Fruit fly (Drosophila melanogaster) whole organism, prepupa: ENCODE results near the gene CG43800.

Experiments
- Blimp-1 ChIP-seq: fragments of 200-800 bp; sonication (Bioruptor generic); optimal IDR thresholded peaks from 3 replicates; lab custom pipeline; 2017; ENCODE audit warnings: missing biosample characterization, missing genetic modification characterization, mild to moderate bottlenecking, moderate library complexity, missing genetic modification reagents
- CG11902 ChIP-seq: fragments of 200-800 bp; sonication (Bioruptor generic); optimal IDR thresholded peaks from 3 replicates; lab custom pipeline; 2016; ENCODE audit warnings: missing biosample characterization, missing genetic modification characterization
- CG1621 ChIP-seq: fragments of 200-800 bp; sonication (Bioruptor generic); optimal IDR thresholded peaks from 3 replicates; lab custom pipeline; 2018; ENCODE audit warnings: missing biosample characterization, mild to moderate bottlenecking, missing genetic modification characterization
- CG16779 ChIP-seq: fragments of 200-800 bp; sonication (Bioruptor generic); optimal IDR thresholded peaks from 3 replicates; lab custom pipeline; 2017; ENCODE audit warnings: missing biosample characterization, mild to moderate bottlenecking, missing genetic modification characterization
- CG6854 ChIP-seq: fragments of 200-800 bp; sonication (Bioruptor generic); optimal IDR thresholded peaks from 2 replicates; lab custom pipeline; 2017; ENCODE audit warnings: missing biosample characterization, mild to moderate bottlenecking, missing genetic modification characterization
- CG8632 ChIP-seq: fragments of 200-800 bp; sonication (Bioruptor generic); optimal IDR thresholded peaks from 3 replicates; lab custom pipeline; 2016; ENCODE audit warnings: missing biosample characterization, missing genetic modification characterization
- Hr4 ChIP-seq: fragments of 200-800 bp; sonication (Bioruptor generic); optimal IDR thresholded peaks from 3 replicates; lab custom pipeline; 2016; ENCODE audit warnings: missing biosample characterization, missing genetic modification characterization
- Sox102F ChIP-seq: fragments of 200-800 bp; sonication (Bioruptor generic); optimal IDR thresholded peaks from 2 replicates; lab custom pipeline; 2016; ENCODE audit warnings: missing biosample characterization, mild to moderate bottlenecking, missing genetic modification characterization
- achi ChIP-seq: fragments of 200-800 bp; sonication (Bioruptor generic); optimal IDR thresholded peaks from 3 replicates; lab custom pipeline; 2016; ENCODE audit warnings: missing biosample characterization, missing genetic modification characterization
- fd59A ChIP-seq: fragments of 200-800 bp; sonication (Bioruptor generic); optimal IDR thresholded peaks from 2 replicates; lab custom pipeline; 2017; ENCODE audit warnings: missing biosample characterization, mild to moderate bottlenecking, missing genetic modification characterization, missing genetic modification reagents
- pdm3 ChIP-seq: fragments of 200-800 bp; sonication (Bioruptor generic); optimal IDR thresholded peaks from 3 replicates; lab custom pipeline; 2016; ENCODE audit warnings: missing biosample characterization, missing genetic modification characterization
- ss ChIP-seq, 2 experiments: fragments of 200-800 bp; sonication (Bioruptor generic); optimal IDR thresholded peaks; 2 replicates in 1 of 2; 3 replicates in 1 of 2; lab custom pipeline; 2017 to 2018; ENCODE audit warnings: mild to moderate bottlenecking in 2 of 2, missing biosample characterization in 2 of 2, missing genetic modification characterization in 2 of 2, moderate library complexity in 1 of 2
- topi ChIP-seq: fragments of 200-800 bp; sonication (Bioruptor generic); optimal IDR thresholded peaks from 3 replicates; lab custom pipeline; 2016; ENCODE audit warnings: missing biosample characterization, missing genetic modification characterization

- TF ChIP-seq ss (GFP tag; optimal IDR thresholded peaks at IDR 0.05; lab: Kevin White, UChicago) (no peak), Hr4 (GFP tag; lab: Kevin White, UChicago) (no peak), CG11902 (GFP tag; lab: Kevin White, UChicago) (peak; percentile 10), CG1621 (tag; lab: Kevin White, UChicago) (no peak), Blimp-1 (GFP tag; lab: Kevin White, UChicago) (no peak), Sox102F (GFP tag; lab: Kevin White, UChicago) (peak; percentile 78), topi (GFP tag; lab: Kevin White, UChicago) (peak; percentile 73), CG16779 (tag; lab: Kevin White, UChicago) (no peak), fd59A (GFP tag; lab: Kevin White, UChicago) (no peak), achi (GFP tag; lab: Kevin White, UChicago) (peak; percentile 24), CG8632 (GFP tag; lab: Kevin White, UChicago) (peak; percentile 57), pdm3 (GFP tag; lab: Kevin White, UChicago) (peak; percentile 47), CG6854 (GFP tag; lab: Kevin White, UChicago) (no peak)
These were observed 29.4 kb upstream of the CG43800 start for dm6 chr2L:7261989-7262388.
